Fruit fly (Drosophila melanogaster): ENCODE measurements around the gene Acsx1L.

- TF ChIP-seq Hr96 (GFP tag; optimal IDR thresholded peaks at IDR 0.05), result no peak
- no peak for TF ChIP-seq CG11617 (GFP tag; optimal IDR thresholded peaks at IDR 0.05)
- no peak for TF ChIP-seq CG1620 (GFP tag; optimal IDR thresholded peaks at IDR 0.05)
- TF ChIP-seq Clk (GFP tag; optimal IDR thresholded peaks at IDR 0.05), result no peak
- no peak for TF ChIP-seq CG12768 (GFP tag; optimal IDR thresholded peaks at IDR 0.05)
These were observed at the start of gene Acsx1L for dm6 chr3R:19773125-19773524.

All from whole organism, adult.